Worm (Caenorhabditis elegans) whole organism, L2 larva: ENCODE measurements around the gene lgc-45.

Source experiments
- lsy-2 ChIP-seq, 2 experiments: fragments of 150-350 bp in 1 of 2; sonication (generic microtip) in 1 of 2; optimal IDR thresholded peaks; 2 replicates each; lab custom pipeline; 2014 to 2017; ENCODE audit warnings: missing biosample characterization in 2 of 2, missing genetic modification characterization in 2 of 2
- nhr-23 ChIP-seq: fragments of 150-350 bp; optimal IDR thresholded peaks from 2 replicates; lab custom pipeline; 2014; ENCODE audit warnings: missing biosample characterization, missing genetic modification reagents, missing genetic modification characterization

ce11 chrII:3581752-3582151 lies 24.5 kb downstream of the lgc-45 start, which contains the start of gene srh-59:
- TF ChIP-seq lsy-2 (tag; optimal IDR thresholded peaks at IDR 0.05; lab: Kevin White, UChicago) (no peak), nhr-23 (tag; lab: Kevin White, UChicago) (no peak)
